Worm (Caenorhabditis elegans) whole organism, L4 larva: ENCODE measurements around the gene F57F4.1.

Source experiments
- D1046.2 ChIP-seq: fragments of 200-800 bp; sonication (Bioruptor generic); IDR thresholded peaks from 2 replicates; pipeline ENCODE4 v1.3.6; 2022; ENCODE audit warnings: missing genetic modification characterization, missing compliant biosample characterization
- F10B5.3 ChIP-seq: sonication (generic microtip); optimal IDR thresholded peaks from 2 replicates; lab custom pipeline; 2016; ENCODE audit warnings: mild to moderate bottlenecking, missing genetic modification characterization, missing compliant biosample characterization
- R02D3.7 ChIP-seq: fragments of 150-350 bp; sonication (generic microtip); optimal IDR thresholded peaks from 3 replicates; lab custom pipeline; 2014; ENCODE audit warnings: missing biosample characterization, missing genetic modification characterization
- T20F7.1 ChIP-seq: fragments of 200-800 bp; sonication (Bioruptor generic); optimal IDR thresholded peaks from 2 replicates; lab custom pipeline; 2018; ENCODE audit warnings: mild to moderate bottlenecking, missing genetic modification characterization, missing compliant biosample characterization
- T26A8.4 ChIP-seq: fragments of 200-800 bp; sonication (Bioruptor generic); IDR thresholded peaks from 2 replicates; pipeline ENCODE4 v1.3.6; 2022; ENCODE audit warnings: missing genetic modification characterization, missing compliant biosample characterization
- ama-1 ChIP-seq: fragments of 150-350 bp; optimal IDR thresholded peaks from 2 replicates; lab custom pipeline; 2014; ENCODE audit warnings: inconsistent platforms, mixed read lengths
- attf-4 ChIP-seq: sonication (generic microtip); optimal IDR thresholded peaks from 3 replicates; lab custom pipeline; 2017; ENCODE audit warnings: missing biosample characterization, missing genetic modification characterization
- ceh-32 ChIP-seq: sonication (generic microtip); optimal IDR thresholded peaks from 2 replicates; lab custom pipeline; 2016; ENCODE audit warnings: mild to moderate bottlenecking, missing genetic modification characterization, missing compliant biosample characterization; ENCODE audit not compliant: poor library complexity
- ceh-62 ChIP-seq: sonication (generic microtip); optimal IDR thresholded peaks from 2 replicates; lab custom pipeline; 2017; ENCODE audit warnings: missing biosample characterization, missing genetic modification characterization
- cey-2 ChIP-seq: sonication (generic microtip); optimal IDR thresholded peaks from 3 replicates; lab custom pipeline; 2017; ENCODE audit warnings: missing genetic modification characterization, mild to moderate bottlenecking, missing compliant biosample characterization, antibody characterized with exemption, borderline replicate concordance; ENCODE audit not compliant: insufficient read depth
- daf-16 ChIP-seq, 3 experiments: sonication (generic microtip); optimal IDR thresholded peaks; 2 replicates each; lab custom pipeline; 2016 to 2017; ENCODE audit warnings: missing genetic modification characterization in 3 of 3, missing genetic modification reagents in 3 of 3, mild to moderate bottlenecking in 2 of 3, missing compliant biosample characterization in 2 of 3, missing biosample characterization in 1 of 3, moderate library complexity in 1 of 3
- dmd-6 ChIP-seq: fragments of 200-800 bp; sonication (Bioruptor generic); IDR thresholded peaks from 2 replicates; pipeline ENCODE4 v1.3.6; 2022; ENCODE audit warnings: missing genetic modification reagents, missing genetic modification characterization, missing compliant biosample characterization
- dmd-8 ChIP-seq: fragments of 200-800 bp; sonication (Bioruptor generic); IDR thresholded peaks from 2 replicates; pipeline ENCODE4 v1.3.6; 2022; ENCODE audit warnings: missing genetic modification characterization, missing compliant biosample characterization
- dmd-9 ChIP-seq: fragments of 200-800 bp; sonication (Bioruptor generic); IDR thresholded peaks from 2 replicates; pipeline ENCODE4 v1.3.6; 2022; ENCODE audit warnings: missing genetic modification reagents, missing genetic modification characterization, missing compliant biosample characterization
- dpl-1 ChIP-seq: fragments of 150-350 bp; optimal IDR thresholded peaks from 2 replicates; lab custom pipeline; 2014; ENCODE audit warnings: missing biosample characterization, missing genetic modification reagents, missing genetic modification characterization
- duxl-1 ChIP-seq: sonication (generic microtip); optimal IDR thresholded peaks from 2 replicates; lab custom pipeline; 2016; ENCODE audit warnings: mild to moderate bottlenecking, missing genetic modification characterization, moderate library complexity, missing compliant biosample characterization; ENCODE audit not compliant: poor library complexity
- fkh-10 ChIP-seq: fragments of 150-350 bp; optimal IDR thresholded peaks from 2 replicates; lab custom pipeline; 2014; ENCODE audit warnings: missing biosample characterization, missing genetic modification reagents, missing genetic modification characterization
- gei-8 ChIP-seq: fragments of 200-800 bp; sonication (Bioruptor generic); optimal IDR thresholded peaks from 2 replicates; lab custom pipeline; 2018; ENCODE audit warnings: mild to moderate bottlenecking, missing genetic modification characterization, missing compliant biosample characterization
- hlh-11 ChIP-seq: fragments of 200-800 bp; sonication (Bioruptor generic); optimal IDR thresholded peaks from 2 replicates; lab custom pipeline; 2018; ENCODE audit warnings: mild to moderate bottlenecking, missing genetic modification characterization, missing compliant biosample characterization
- hlh-30 ChIP-seq: sonication (generic microtip); optimal IDR thresholded peaks from 2 replicates; lab custom pipeline; 2017; ENCODE audit warnings: antibody characterized with exemption, mild to moderate bottlenecking, missing genetic modification characterization, missing compliant biosample characterization; ENCODE audit not compliant: insufficient read depth
- lin-1 ChIP-seq: fragments of 200-800 bp; sonication (Bioruptor generic); IDR thresholded peaks from 2 replicates; pipeline ENCODE4 v1.3.6; 2022; ENCODE audit warnings: missing genetic modification reagents, missing genetic modification characterization, missing compliant biosample characterization
- lin-13 ChIP-seq: fragments of 150-350 bp; optimal IDR thresholded peaks from 2 replicates; lab custom pipeline; 2014; ENCODE audit warnings: missing biosample characterization, missing genetic modification reagents, missing genetic modification characterization
- lin-15B ChIP-seq: fragments of 150-350 bp; sonication (generic microtip); optimal IDR thresholded peaks from 3 replicates; lab custom pipeline; 2014; ENCODE audit warnings: missing biosample characterization, missing genetic modification characterization
- lin-29 ChIP-seq: fragments of 200-800 bp; sonication (Bioruptor generic); IDR thresholded peaks from 2 replicates; pipeline ENCODE4 v1.3.6; 2022; ENCODE audit warnings: missing genetic modification reagents, missing genetic modification characterization, missing compliant biosample characterization
- lin-38 ChIP-seq: fragments of 200-800 bp; sonication (Bioruptor generic); IDR thresholded peaks from 2 replicates; pipeline ENCODE4 v1.3.6; 2022; ENCODE audit warnings: missing genetic modification reagents, missing genetic modification characterization, missing compliant biosample characterization
- lsy-2 ChIP-seq, 2 experiments: fragments of 150-350 bp in 1 of 2; sonication (generic microtip) in 1 of 2; optimal IDR thresholded peaks; 2 replicates each; lab custom pipeline; 2014 to 2017; ENCODE audit warnings: missing biosample characterization in 2 of 2, missing genetic modification characterization in 2 of 2
- madf-9 ChIP-seq: fragments of 200-800 bp; sonication (Bioruptor generic); conservative IDR thresholded peaks from 2 replicates; pipeline ENCODE4 v1.3.6; 2022; ENCODE audit warnings: missing genetic modification reagents, missing genetic modification characterization, missing compliant biosample characterization
- mep-1 ChIP-seq: fragments of 150-350 bp; sonication (generic microtip); optimal IDR thresholded peaks from 3 replicates; lab custom pipeline; 2014; ENCODE audit warnings: missing biosample characterization, missing genetic modification characterization
- mes-2 ChIP-seq: sonication (generic microtip); optimal IDR thresholded peaks from 2 replicates; lab custom pipeline; 2016; ENCODE audit warnings: missing genotype, mild to moderate bottlenecking, missing genetic modification characterization, missing compliant biosample characterization; ENCODE audit not compliant: poor library complexity, severe bottlenecking
- mxl-2 ChIP-seq: fragments of 200-800 bp; sonication (Bioruptor generic); conservative IDR thresholded peaks from 2 replicates; pipeline ENCODE4 v1.3.6; 2022; ENCODE audit warnings: missing genetic modification reagents, missing genetic modification characterization, missing compliant biosample characterization
- nhr-28 ChIP-seq: fragments of 150-350 bp; optimal IDR thresholded peaks from 2 replicates; lab custom pipeline; 2014; ENCODE audit warnings: missing biosample characterization, missing genetic modification characterization
- nhr-6 ChIP-seq: fragments of 150-350 bp; optimal IDR thresholded peaks from 2 replicates; lab custom pipeline; 2014; ENCODE audit warnings: missing biosample characterization, missing genetic modification characterization
- nhr-77 ChIP-seq: fragments of 150-350 bp; optimal IDR thresholded peaks from 2 replicates; lab custom pipeline; 2014; ENCODE audit warnings: missing biosample characterization, missing genetic modification characterization
- pqm-1 ChIP-seq: sonication (generic microtip); optimal IDR thresholded peaks from 2 replicates; lab custom pipeline; 2017; ENCODE audit warnings: missing biosample characterization, missing genetic modification characterization
- rbr-2 ChIP-seq: sonication (generic microtip); optimal IDR thresholded peaks from 2 replicates; lab custom pipeline; 2016; ENCODE audit warnings: missing genotype, missing genetic modification characterization, missing compliant biosample characterization
- sdz-12 ChIP-seq: fragments of 200-800 bp; sonication (Bioruptor generic); optimal IDR thresholded peaks from 2 replicates; lab custom pipeline; 2018; ENCODE audit warnings: mild to moderate bottlenecking, missing genetic modification characterization, missing compliant biosample characterization
- spr-1 ChIP-seq: sonication (generic microtip); optimal IDR thresholded peaks from 2 replicates; lab custom pipeline; 2016; ENCODE audit warnings: mild to moderate bottlenecking, missing genetic modification characterization, missing compliant biosample characterization
- tag-97 ChIP-seq: fragments of 200-800 bp; sonication (Bioruptor generic); IDR thresholded peaks from 2 replicates; pipeline ENCODE4 v1.3.6; 2022; ENCODE audit warnings: missing genetic modification characterization, missing compliant biosample characterization
- unc-62 ChIP-seq, 3 experiments: fragments of 150-350 bp in 1 of 3; sonication (generic microtip); optimal IDR thresholded peaks in 2 of 3; peaks in 1 of 3; 1 replicate in 1 of 3; 2 replicates in 2 of 3; lab custom pipeline; 2014 to 2017; ENCODE audit warnings: missing biosample characterization in 3 of 3, missing genetic modification characterization in 3 of 3, missing genetic modification reagents in 3 of 3, missing genotype in 1 of 3
- zag-1 ChIP-seq: fragments of 150-350 bp; optimal IDR thresholded peaks from 2 replicates; lab custom pipeline; 2014; ENCODE audit warnings: missing biosample characterization, missing genetic modification characterization
- zfp-3 ChIP-seq: fragments of 200-800 bp; sonication (Bioruptor generic); conservative IDR thresholded peaks from 2 replicates; pipeline ENCODE4 v1.3.6; 2022; ENCODE audit warnings: missing genetic modification reagents, missing genetic modification characterization, missing compliant biosample characterization
- zip-11 ChIP-seq: fragments of 200-800 bp; sonication (Bioruptor generic); IDR thresholded peaks from 2 replicates; pipeline ENCODE4 v1.3.6; 2022; ENCODE audit warnings: missing genetic modification characterization, missing compliant biosample characterization
- ztf-11 ChIP-seq: fragments of 150-350 bp; optimal IDR thresholded peaks from 2 replicates; lab custom pipeline; 2014; ENCODE audit warnings: missing biosample characterization, missing genetic modification characterization
- ztf-7 ChIP-seq: fragments of 150-350 bp; optimal IDR thresholded peaks from 2 replicates; lab custom pipeline; 2014; ENCODE audit warnings: missing biosample characterization, missing genetic modification characterization

F57F4.1 gene

ce11 chrV:6427433-6427832, 37.2 kb downstream of the F57F4.1 start:
- TF ChIP-seq hlh-30 (tag; lab: Kevin White, UChicago) (peak; percentile 28), zip-11 (GFP tag; lab: Robert Waterston, UW) (no peak), lin-1 (GFP tag; lab: Robert Waterston, UW) (no peak), duxl-1 (tag; lab: Kevin White, UChicago) (no peak), mes-2 (tag; lab: Kevin White, UChicago) (peak; percentile 76), gei-8 (GFP tag; lab: Kevin White, UChicago) (no peak), nhr-6 (tag; lab: Kevin White, UChicago) (peak; percentile 44), daf-16 (GFP tag; optimal IDR thresholded peaks at IDR 0.05; lab: Kevin White, UChicago) (no peak), daf-16 (tag; optimal IDR thresholded peaks at IDR 0.05; lab: Kevin White, UChicago) (peak; percentile 25), hlh-11 (tag; lab: Kevin White, UChicago) (peak; percentile 20), nhr-77 (tag; lab: Kevin White, UChicago) (no peak), lin-38 (GFP tag; lab: Robert Waterston, UW) (peak; percentile 57), lsy-2 (tag; optimal IDR thresholded peaks at IDR 0.05; lab: Kevin White, UChicago) (peak in 1 of 2 experiments; percentile 76), F10B5.3 (tag; lab: Kevin White, UChicago) (no peak), cey-2 (tag; lab: Kevin White, UChicago) (no peak), lin-13 (GFP tag; lab: Kevin White, UChicago) (no peak), zfp-3 (peak; percentile 50; the same call in 1 of the 2 replicates), ama-1 (lab: Kevin White, UChicago) (peak; percentile 78), dmd-9 (GFP tag; lab: Robert Waterston, UW) (no peak), pqm-1 (tag; lab: Kevin White, UChicago) (no peak), sdz-12 (GFP tag; lab: Kevin White, UChicago) (no peak), ceh-32 (tag; lab: Kevin White, UChicago) (no peak), dmd-8 (GFP tag; lab: Robert Waterston, UW) (no peak), fkh-10 (GFP tag; lab: Kevin White, UChicago) (no peak), zag-1 (tag; lab: Kevin White, UChicago) (no peak), ztf-7 (tag; lab: Kevin White, UChicago) (no peak), attf-4 (no peak), rbr-2 (tag; lab: Kevin White, UChicago) (peak; percentile 18), madf-9 (GFP tag; lab: Robert Waterston, UW) (no peak), dpl-1 (GFP tag; lab: Kevin White, UChicago) (peak; percentile 52), T26A8.4 (GFP tag; lab: Robert Waterston, UW) (no peak), R02D3.7 (tag; lab: Kevin White, UChicago) (no peak), tag-97 (GFP tag; lab: Robert Waterston, UW) (no peak), dmd-6 (GFP tag; lab: Robert Waterston, UW) (0 out of 2 replicates have a peak, but pooled peaks have one; percentile 12), mxl-2 (GFP tag; lab: Robert Waterston, UW) (no peak), T20F7.1 (GFP tag; lab: Kevin White, UChicago) (no peak), mep-1 (tag; lab: Kevin White, UChicago) (peak; percentile 43)
- TF ChIP-seq, all 104 proteins: peak for 13

- no peak for TF ChIP-seq zag-1 (tag; lab: Kevin White, UChicago)
- peak in 1 of 2 experiments; percentile 85 for TF ChIP-seq unc-62 (GFP tag; optimal IDR thresholded peaks at IDR 0.05 in 1 of 2; lab: Kevin White, UChicago)
- TF ChIP-seq unc-62 (tag; optimal IDR thresholded peaks at IDR 0.05; lab: Kevin White, UChicago): no peak
- peak; percentile 45 for TF ChIP-seq cey-2 (tag; lab: Kevin White, UChicago)
- no peak for TF ChIP-seq D1046.2 (GFP tag; lab: Robert Waterston, UW)
- TF ChIP-seq nhr-28 (tag; lab: Kevin White, UChicago): peak; percentile 44
- TF ChIP-seq hlh-11 (tag; lab: Kevin White, UChicago): peak; percentile 28
- TF ChIP-seq ztf-11 (tag; lab: Kevin White, UChicago): no peak
- TF ChIP-seq hlh-30 (tag; lab: Kevin White, UChicago): peak; percentile 39
- no peak for TF ChIP-seq lin-15B (tag; lab: Kevin White, UChicago)
- TF ChIP-seq ceh-62 (tag; lab: Kevin White, UChicago): no peak
- no peak for TF ChIP-seq lin-29 (GFP tag; lab: Robert Waterston, UW)
- TF ChIP-seq spr-1 (tag; lab: Kevin White, UChicago): no peak
- TF ChIP-seq daf-16 (GFP tag; optimal IDR thresholded peaks at IDR 0.05; lab: Kevin White, UChicago): no peak
- TF ChIP-seq daf-16 (tag; optimal IDR thresholded peaks at IDR 0.05; lab: Kevin White, UChicago): no peak
Observed at ce11 chrV:6429870-6430339, 39.6 kb downstream of the F57F4.1 start, which contains the start of gene alh-4. Gene alh-4, minus strand, starts transcription at chrV:6429920.
